Fruit fly (Drosophila melanogaster): ENCODE measurements around the gene Cpr97Ea.
A peak's percentile ranks its signal among the peaks of the same experiment; 100 is the strongest.

DNA sequence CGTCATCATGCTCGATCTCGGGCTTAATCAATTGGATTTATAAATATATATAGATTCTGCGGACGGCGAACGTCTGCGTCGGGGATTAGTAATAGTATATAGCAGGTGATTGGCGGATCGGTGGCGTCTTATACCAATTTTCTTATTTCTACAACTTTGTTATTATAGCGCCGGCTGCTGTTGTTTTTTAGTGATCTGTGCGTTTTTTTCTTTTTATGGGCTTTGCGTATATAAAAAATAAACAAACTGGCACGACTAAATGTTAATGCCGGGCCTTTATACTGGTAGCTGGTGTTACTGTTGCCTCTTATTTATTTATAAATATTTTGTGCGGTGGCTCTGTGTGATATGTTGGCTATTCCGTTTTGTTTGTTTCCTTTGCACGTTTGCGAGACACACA is 18.4 kb downstream of the Cpr97Ea start:
- TF ChIP-seq CG14655 (GFP tag; optimal IDR thresholded peaks at IDR 0.05): no peak
- TF ChIP-seq fd96Ca (GFP tag; IDR thresholded peaks at IDR 0.05): peak; percentile 33; the same call in 1 of the 3 replicates
- TF ChIP-seq D1 (tag; optimal IDR thresholded peaks at IDR 0.05): no peak
- TF ChIP-seq gl (tag; optimal IDR thresholded peaks at IDR 0.05): peak; percentile 66
- no peak for TF ChIP-seq CG17806 (tag; optimal IDR thresholded peaks at IDR 0.05)
- no peak for TF ChIP-seq EcR (GFP tag; optimal IDR thresholded peaks at IDR 0.05)
- TF ChIP-seq CG12605 (GFP tag; IDR thresholded peaks at IDR 0.05): peak; percentile 36; the same call in 1 of the 2 replicates
- TF ChIP-seq CG13204 (GFP tag; optimal IDR thresholded peaks at IDR 0.05): no peak
- no peak for TF ChIP-seq CG8301 (tag; optimal IDR thresholded peaks at IDR 0.05)
- TF ChIP-seq Snoo (tag; optimal IDR thresholded peaks at IDR 0.05): no peak
- TF ChIP-seq CG15710 (tag; optimal IDR thresholded peaks at IDR 0.05): no peak

Measured in whole organism, pupa.